Worm (Caenorhabditis elegans) whole organism, mixed stage, embryonic: ENCODE data around the gene srxa-10.

Experiments
- M03D4.4 ChIP-seq: sonication (generic microtip); optimal IDR thresholded peaks from 2 replicates; lab custom pipeline; 2017; ENCODE audit warnings: mild to moderate bottlenecking, missing genetic modification characterization, missing compliant biosample characterization
- bed-3 ChIP-seq: fragments of 200-800 bp; sonication (Bioruptor generic); optimal IDR thresholded peaks from 3 replicates; lab custom pipeline; 2018; ENCODE audit warnings: mild to moderate bottlenecking, missing genetic modification characterization, moderate library complexity, missing compliant biosample characterization
- blmp-1 ChIP-seq: fragments of 150-350 bp; optimal IDR thresholded peaks from 2 replicates; lab custom pipeline; 2014; ENCODE audit warnings: missing biosample characterization, missing genetic modification characterization
- ceh-39 ChIP-seq: fragments of 150-350 bp; optimal IDR thresholded peaks from 2 replicates; lab custom pipeline; 2014; ENCODE audit warnings: missing biosample characterization, missing genetic modification characterization
- ceh-43 ChIP-seq: fragments of 200-800 bp; sonication (Bioruptor generic); optimal IDR thresholded peaks from 2 replicates; lab custom pipeline; 2018; ENCODE audit warnings: mild to moderate bottlenecking, missing genetic modification characterization, moderate library complexity, missing compliant biosample characterization
- ceh-83 ChIP-seq: fragments of 200-800 bp; sonication (Bioruptor generic); optimal IDR thresholded peaks from 2 replicates; lab custom pipeline; 2018; ENCODE audit warnings: mild to moderate bottlenecking, missing genetic modification characterization, missing compliant biosample characterization
- ces-1 ChIP-seq: fragments of 150-350 bp; optimal IDR thresholded peaks from 2 replicates; lab custom pipeline; 2014; ENCODE audit warnings: missing biosample characterization, missing genetic modification reagents, missing genetic modification characterization
- cnd-1 ChIP-seq: fragments of 200-800 bp; sonication (Bioruptor generic); optimal IDR thresholded peaks from 2 replicates; lab custom pipeline; 2018; ENCODE audit warnings: mild to moderate bottlenecking, missing genetic modification characterization, missing compliant biosample characterization
- drap-1 ChIP-seq: fragments of 200-800 bp; sonication (Bioruptor generic); optimal IDR thresholded peaks from 3 replicates; lab custom pipeline; 2018; ENCODE audit warnings: mild to moderate bottlenecking, missing genetic modification characterization, missing compliant biosample characterization
- elt-1 ChIP-seq: sonication (generic microtip); optimal IDR thresholded peaks from 2 replicates; lab custom pipeline; 2017; ENCODE audit warnings: missing genetic modification characterization, mild to moderate bottlenecking, missing compliant biosample characterization, antibody characterized with exemption, moderate library complexity, borderline replicate concordance; ENCODE audit not compliant: insufficient read depth
- elt-3 ChIP-seq: fragments of 150-350 bp; optimal IDR thresholded peaks from 2 replicates; lab custom pipeline; 2014; ENCODE audit warnings: missing biosample characterization, missing genetic modification characterization
- flh-1 ChIP-seq: fragments of 200-800 bp; sonication (Bioruptor generic); optimal IDR thresholded peaks from 2 replicates; lab custom pipeline; 2018; ENCODE audit warnings: mild to moderate bottlenecking, missing genetic modification characterization, moderate library complexity, missing compliant biosample characterization
- ham-2 ChIP-seq: fragments of 200-800 bp; sonication (Bioruptor generic); optimal IDR thresholded peaks from 2 replicates; lab custom pipeline; 2018; ENCODE audit warnings: mild to moderate bottlenecking, missing genetic modification characterization, missing compliant biosample characterization
- hlh-1 ChIP-seq: fragments of 150-350 bp; optimal IDR thresholded peaks from 2 replicates; lab custom pipeline; 2014; ENCODE audit warnings: missing biosample characterization, missing genetic modification reagents, missing genetic modification characterization
- lin-13 ChIP-seq: fragments of 150-350 bp; optimal IDR thresholded peaks from 2 replicates; lab custom pipeline; 2014; ENCODE audit warnings: missing biosample characterization, missing genetic modification characterization
- lin-32 ChIP-seq: fragments of 200-800 bp; sonication (Bioruptor generic); optimal IDR thresholded peaks from 2 replicates; lab custom pipeline; 2018; ENCODE audit warnings: mild to moderate bottlenecking, missing genetic modification characterization, missing compliant biosample characterization
- lsy-2 ChIP-seq: fragments of 150-350 bp; optimal IDR thresholded peaks from 2 replicates; lab custom pipeline; 2014; ENCODE audit warnings: missing biosample characterization, missing genetic modification characterization
- mab-5 ChIP-seq: fragments of 150-350 bp; optimal IDR thresholded peaks from 2 replicates; lab custom pipeline; 2014; ENCODE audit warnings: missing biosample characterization, missing genetic modification characterization
- mep-1 ChIP-seq: fragments of 150-350 bp; optimal IDR thresholded peaks from 2 replicates; lab custom pipeline; 2017; ENCODE audit warnings: missing biosample characterization, missing genetic modification reagents, missing genetic modification characterization, inconsistent platforms
- mls-2 ChIP-seq: sonication (generic microtip); optimal IDR thresholded peaks from 2 replicates; lab custom pipeline; 2016; ENCODE audit warnings: mild to moderate bottlenecking, missing genetic modification characterization, moderate library complexity, missing compliant biosample characterization
- nhr-12 ChIP-seq: fragments of 150-350 bp; optimal IDR thresholded peaks from 2 replicates; lab custom pipeline; 2014; ENCODE audit warnings: missing biosample characterization, missing genetic modification characterization
- nhr-2 ChIP-seq: fragments of 150-350 bp; optimal IDR thresholded peaks from 2 replicates; lab custom pipeline; 2014; ENCODE audit warnings: missing biosample characterization, missing genetic modification characterization
- nhr-237 ChIP-seq: fragments of 150-350 bp; optimal IDR thresholded peaks from 2 replicates; lab custom pipeline; 2014; ENCODE audit warnings: missing biosample characterization, missing genetic modification characterization
- nhr-28 ChIP-seq: fragments of 150-350 bp; optimal IDR thresholded peaks from 2 replicates; lab custom pipeline; 2014; ENCODE audit warnings: missing biosample characterization, missing genetic modification characterization
- nhr-76 ChIP-seq: sonication (generic microtip); optimal IDR thresholded peaks from 2 replicates; lab custom pipeline; 2017; ENCODE audit warnings: missing biosample characterization, missing genetic modification characterization
- pha-4 ChIP-seq: fragments of 150-350 bp; optimal IDR thresholded peaks from 2 replicates; lab custom pipeline; 2018; ENCODE audit warnings: missing biosample characterization, missing genetic modification reagents, missing genetic modification characterization
- sem-2 ChIP-seq: fragments of 200-800 bp; sonication (Bioruptor generic); optimal IDR thresholded peaks from 2 replicates; lab custom pipeline; 2018; ENCODE audit warnings: mild to moderate bottlenecking, missing genetic modification characterization, missing compliant biosample characterization
- snpc-4 ChIP-seq: fragments of 150-350 bp; optimal IDR thresholded peaks from 2 replicates; lab custom pipeline; 2014; ENCODE audit warnings: missing biosample characterization, missing genetic modification characterization
- sptf-1 ChIP-seq: sonication (generic microtip); optimal IDR thresholded peaks from 2 replicates; lab custom pipeline; 2017; ENCODE audit warnings: mild to moderate bottlenecking, missing genetic modification characterization, moderate library complexity, missing compliant biosample characterization
- tbx-8 ChIP-seq: fragments of 200-800 bp; sonication (Bioruptor generic); optimal IDR thresholded peaks from 2 replicates; lab custom pipeline; 2018; ENCODE audit warnings: mild to moderate bottlenecking, missing genetic modification characterization, moderate library complexity, missing compliant biosample characterization
- unc-120 ChIP-seq: sonication (generic microtip); optimal IDR thresholded peaks from 2 replicates; lab custom pipeline; 2017; ENCODE audit warnings: missing genetic modification characterization, missing compliant biosample characterization; ENCODE audit not compliant: poor library complexity, severe bottlenecking
- unc-39 ChIP-seq: fragments of 150-350 bp; optimal IDR thresholded peaks from 2 replicates; lab custom pipeline; 2014; ENCODE audit warnings: missing biosample characterization, missing genetic modification characterization
- unc-62 ChIP-seq: fragments of 150-350 bp; optimal IDR thresholded peaks from 2 replicates; lab custom pipeline; 2014; ENCODE audit warnings: missing biosample characterization, missing genetic modification reagents, missing genetic modification characterization
- zip-8 ChIP-seq: fragments of 150-350 bp; optimal IDR thresholded peaks from 2 replicates; lab custom pipeline; 2014; ENCODE audit warnings: missing biosample characterization, missing genetic modification characterization
- ztf-11 ChIP-seq: fragments of 150-350 bp; optimal IDR thresholded peaks from 2 replicates; lab custom pipeline; 2014; ENCODE audit warnings: missing biosample characterization, missing genetic modification characterization

Gene srxa-10

ce11 chrIII:9782483-9783081, 13.8 kb downstream of the srxa-10 start, which contains the start of gene R10E11.6:
Gene R10E11.6, plus strand, starts transcription at chrIII:9783006.
- no peak for TF ChIP-seq snpc-4
- no peak for TF ChIP-seq ham-2 (GFP tag; lab: Kevin White, UChicago)
- no peak for TF ChIP-seq ces-1 (GFP tag; lab: Kevin White, UChicago)
- no peak for TF ChIP-seq blmp-1 (tag; lab: Kevin White, UChicago)
- no peak for TF ChIP-seq nhr-12
- TF ChIP-seq mep-1: no peak
- no peak for TF ChIP-seq hlh-1 (tag; lab: Kevin White, UChicago)
- no peak for TF ChIP-seq elt-3 (tag; lab: Kevin White, UChicago)
- TF ChIP-seq nhr-237 (tag; lab: Kevin White, UChicago): no peak
- TF ChIP-seq ztf-11 (tag; lab: Kevin White, UChicago): no peak

DNA sequence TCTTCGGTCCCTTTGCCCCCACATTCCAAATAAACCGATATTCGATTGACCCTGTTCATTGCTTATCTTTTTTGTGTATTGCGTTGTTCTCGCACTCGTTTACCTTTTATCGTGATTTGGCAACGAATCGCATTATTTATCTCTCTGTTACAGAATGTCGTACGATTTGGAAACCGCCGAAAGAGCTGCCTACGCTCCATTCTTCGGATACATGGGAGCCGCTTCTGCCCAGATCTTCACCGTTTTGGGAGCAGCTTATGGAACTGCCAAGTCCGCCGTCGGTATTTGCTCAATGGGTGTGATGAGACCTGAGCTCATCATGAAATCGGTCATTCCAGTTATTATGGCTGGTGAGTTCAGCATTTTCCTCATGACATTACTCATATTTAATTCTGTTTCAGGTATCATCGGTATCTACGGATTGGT, 14.3 kb downstream of the srxa-10 start, which contains the start of gene vha-2:
Gene vha-2, plus strand, starts transcription at position 154 of the 426 bp plus-strand sequence.
- TF ChIP-seq nhr-12 (no peak), unc-120 (tag; lab: Kevin White, UChicago) (no peak), ztf-11 (tag; lab: Kevin White, UChicago) (no peak), mep-1 (no peak), unc-39 (tag; lab: Kevin White, UChicago) (no peak), sptf-1 (tag; lab: Kevin White, UChicago) (no peak), blmp-1 (tag; lab: Kevin White, UChicago) (no peak), ceh-43 (GFP tag; lab: Kevin White, UChicago) (no peak), zip-8 (tag; lab: Kevin White, UChicago) (no peak), mab-5 (tag; lab: Kevin White, UChicago) (no peak), snpc-4 (no peak), lin-32 (no peak), cnd-1 (no peak)

- peak; percentile 91 for TF ChIP-seq lsy-2 (tag; lab: Kevin White, UChicago)
- peak; percentile 45 for TF ChIP-seq ces-1 (GFP tag; lab: Kevin White, UChicago)
- no peak for TF ChIP-seq tbx-8 (GFP tag; lab: Kevin White, UChicago)
- no peak for TF ChIP-seq elt-3 (tag; lab: Kevin White, UChicago)
- TF ChIP-seq sptf-1 (tag; lab: Kevin White, UChicago): no peak
- TF ChIP-seq hlh-1 (tag; lab: Kevin White, UChicago): peak; percentile 32
- TF ChIP-seq sem-2 (GFP tag; lab: Kevin White, UChicago): no peak
- no peak for TF ChIP-seq bed-3 (GFP tag; lab: Kevin White, UChicago)
- TF ChIP-seq flh-1 (GFP tag; lab: Kevin White, UChicago): no peak
- no peak for TF ChIP-seq unc-39 (tag; lab: Kevin White, UChicago)
- TF ChIP-seq zip-8 (tag; lab: Kevin White, UChicago): no peak
- TF ChIP-seq nhr-12: no peak
- peak; percentile 81 for TF ChIP-seq nhr-237 (tag; lab: Kevin White, UChicago)
- no peak for TF ChIP-seq mls-2 (tag; lab: Kevin White, UChicago)
- TF ChIP-seq unc-62: peak; percentile 60
- TF ChIP-seq drap-1 (GFP tag; lab: Kevin White, UChicago): peak; percentile 17
- TF ChIP-seq mab-5 (tag; lab: Kevin White, UChicago): no peak
- no peak for TF ChIP-seq cnd-1
- no peak for TF ChIP-seq nhr-2 (tag; lab: Kevin White, UChicago)
- TF ChIP-seq lin-32: no peak
- peak; percentile 94 for TF ChIP-seq mep-1
- TF ChIP-seq ceh-39 (tag; lab: Kevin White, UChicago): peak; percentile 86
- TF ChIP-seq nhr-28 (tag; lab: Kevin White, UChicago): no peak
- TF ChIP-seq elt-1 (tag; lab: Kevin White, UChicago): no peak
- TF ChIP-seq ztf-11 (tag; lab: Kevin White, UChicago): no peak
- TF ChIP-seq M03D4.4 (tag; lab: Kevin White, UChicago): peak; percentile 34
- no peak for TF ChIP-seq ceh-43 (GFP tag; lab: Kevin White, UChicago)
- no peak for TF ChIP-seq blmp-1 (tag; lab: Kevin White, UChicago)
- peak; percentile 89 for TF ChIP-seq pha-4
- no peak for TF ChIP-seq snpc-4
- no peak for TF ChIP-seq ham-2 (GFP tag; lab: Kevin White, UChicago)
- TF ChIP-seq lin-13 (tag; lab: Kevin White, UChicago): peak; percentile 85
- no peak for TF ChIP-seq ceh-83
- TF ChIP-seq unc-120 (tag; lab: Kevin White, UChicago): peak; percentile 82
- no peak for TF ChIP-seq nhr-76 (tag; lab: Kevin White, UChicago)
Measured at ce11 chrIII:9780665-9781304, 15.6 kb downstream of the srxa-10 start, which contains the start of gene vha-1. Gene vha-1, plus strand, starts transcription at chrIII:9781254.
